Fruit fly (Drosophila melanogaster) whole organism, embryonic: Measurements from ENCODE around the gene mey.
A peak's percentile ranks its signal among the peaks of the same experiment; 100 is the strongest.

Experiments
- ATbp ChIP-seq: fragments of 200-800 bp; sonication (Bioruptor generic); optimal IDR thresholded peaks from 2 replicates; lab custom pipeline; 2017; ENCODE audit warnings: missing biosample characterization, mild to moderate bottlenecking, missing genetic modification characterization, missing genetic modification reagents
- Atf3 ChIP-seq: fragments of 200-800 bp; sonication (Bioruptor generic); optimal IDR thresholded peaks from 3 replicates; lab custom pipeline; 2016; ENCODE audit warnings: missing biosample characterization, missing genetic modification characterization
- Awh ChIP-seq: fragments of 200-800 bp; sonication (Bioruptor generic); IDR thresholded peaks from 2 replicates; pipeline ENCODE4, ENCODE4 v1.3.6; 2022; ENCODE audit warnings: missing biosample characterization, missing genetic modification characterization
- CG12744 ChIP-seq: fragments of 200-800 bp; sonication (Bioruptor generic); optimal IDR thresholded peaks from 2 replicates; lab custom pipeline; 2016; ENCODE audit warnings: missing biosample characterization, missing genetic modification characterization
- CG13424 ChIP-seq: fragments of 200-800 bp; sonication (Bioruptor generic); optimal IDR thresholded peaks from 2 replicates; lab custom pipeline; 2019; ENCODE audit warnings: missing biosample characterization, mild to moderate bottlenecking, missing genetic modification characterization, moderate library complexity
- CG14710 ChIP-seq: fragments of 200-800 bp; sonication (Bioruptor generic); optimal IDR thresholded peaks from 3 replicates; lab custom pipeline; 2019; ENCODE audit warnings: missing biosample characterization, mild to moderate bottlenecking, missing genetic modification characterization, moderate library complexity
- CG14965 ChIP-seq: fragments of 200-800 bp; sonication (Bioruptor generic); optimal IDR thresholded peaks from 2 replicates; lab custom pipeline; 2016; ENCODE audit warnings: missing biosample characterization, missing genetic modification characterization, borderline replicate concordance
- CG1529 ChIP-seq: fragments of 200-800 bp; sonication (Bioruptor generic); optimal IDR thresholded peaks from 3 replicates; lab custom pipeline; 2018; ENCODE audit warnings: missing biosample characterization, missing genetic modification characterization
- CG15601 ChIP-seq: fragments of 200-800 bp; sonication (Bioruptor generic); optimal IDR thresholded peaks from 3 replicates; lab custom pipeline; 2019; ENCODE audit warnings: missing biosample characterization, mild to moderate bottlenecking, missing genetic modification characterization, moderate library complexity
- CG15696 ChIP-seq: fragments of 200-800 bp; sonication (Bioruptor generic); optimal IDR thresholded peaks from 2 replicates; lab custom pipeline; 2019; ENCODE audit warnings: missing biosample characterization, mild to moderate bottlenecking, missing genetic modification characterization, moderate library complexity
- CG1647 ChIP-seq: fragments of 200-800 bp; sonication (Bioruptor generic); optimal IDR thresholded peaks from 3 replicates; lab custom pipeline; 2016; ENCODE audit warnings: missing biosample characterization, missing genetic modification characterization
- CG17568 ChIP-seq: fragments of 200-800 bp; sonication (Bioruptor generic); optimal IDR thresholded peaks from 2 replicates; lab custom pipeline; 2018; ENCODE audit warnings: missing biosample characterization, mild to moderate bottlenecking, missing genetic modification characterization, moderate library complexity
- CG18262 ChIP-seq: fragments of 200-800 bp; optimal IDR thresholded peaks from 3 replicates; lab custom pipeline; 2019; ENCODE audit warnings: missing biosample characterization, mild to moderate bottlenecking, missing genetic modification characterization, moderate library complexity
- CG2678 ChIP-seq: fragments of 200-800 bp; sonication (Bioruptor generic); optimal IDR thresholded peaks from 3 replicates; lab custom pipeline; 2019; ENCODE audit warnings: missing biosample characterization, mild to moderate bottlenecking, missing genetic modification characterization, moderate library complexity
- CG2712 ChIP-seq: fragments of 200-800 bp; optimal IDR thresholded peaks from 3 replicates; lab custom pipeline; 2019; ENCODE audit warnings: missing biosample characterization, mild to moderate bottlenecking, missing genetic modification characterization, moderate library complexity
- CG2875 ChIP-seq: fragments of 200-800 bp; sonication (Bioruptor generic); optimal IDR thresholded peaks from 2 replicates; lab custom pipeline; 2017; ENCODE audit warnings: missing biosample characterization, mild to moderate bottlenecking, missing genetic modification characterization, missing genetic modification reagents
- CG31365 ChIP-seq: fragments of 200-800 bp; sonication (Bioruptor generic); optimal IDR thresholded peaks from 2 replicates; lab custom pipeline; 2018; ENCODE audit warnings: missing biosample characterization, mild to moderate bottlenecking, missing genetic modification characterization
- CG31441 ChIP-seq: fragments of 200-800 bp; sonication (Bioruptor generic); IDR thresholded peaks from 2 replicates; pipeline ENCODE4 v1.3.6; 2022; ENCODE audit warnings: missing biosample characterization, missing genetic modification characterization
- CG33557 ChIP-seq: fragments of 200-800 bp; sonication (Bioruptor generic); optimal IDR thresholded peaks from 2 replicates; lab custom pipeline; 2019; ENCODE audit warnings: missing biosample characterization, mild to moderate bottlenecking, missing genetic modification characterization, moderate library complexity
- CG4707 ChIP-seq: fragments of 200-800 bp; sonication (Bioruptor generic); optimal IDR thresholded peaks from 2 replicates; lab custom pipeline; 2018; ENCODE audit warnings: missing biosample characterization, mild to moderate bottlenecking, missing genetic modification characterization, moderate library complexity
- CG7271 ChIP-seq: fragments of 200-800 bp; sonication (Bioruptor generic); optimal IDR thresholded peaks from 2 replicates; lab custom pipeline; 2018; ENCODE audit warnings: missing biosample characterization, mild to moderate bottlenecking, missing genetic modification characterization, moderate library complexity
- CG8281 ChIP-seq: fragments of 200-800 bp; sonication (Bioruptor generic); optimal IDR thresholded peaks from 2 replicates; lab custom pipeline; 2018; ENCODE audit warnings: missing biosample characterization, mild to moderate bottlenecking, missing genetic modification characterization, moderate library complexity
- CG8290 ChIP-seq, 3 experiments: fragments of 200-800 bp; sonication (Bioruptor generic); optimal IDR thresholded peaks; 2 replicates each; lab custom pipeline; 2016 to 2019; ENCODE audit warnings: missing biosample characterization in 3 of 3, missing genetic modification characterization in 3 of 3, mild to moderate bottlenecking in 2 of 3, moderate library complexity in 1 of 3
- CG8359 ChIP-seq: fragments of 200-800 bp; sonication (Bioruptor generic); optimal IDR thresholded peaks from 2 replicates; lab custom pipeline; 2017; ENCODE audit warnings: missing biosample characterization, mild to moderate bottlenecking, missing genetic modification characterization, borderline replicate concordance
- CG9727 ChIP-seq: fragments of 200-800 bp; sonication (Bioruptor generic); optimal IDR thresholded peaks from 3 replicates; lab custom pipeline; 2017; ENCODE audit warnings: missing biosample characterization, mild to moderate bottlenecking, missing genetic modification characterization
- Dp ChIP-seq: fragments of 200-800 bp; sonication (Bioruptor generic); optimal IDR thresholded peaks from 2 replicates; lab custom pipeline; 2018; ENCODE audit warnings: missing biosample characterization, mild to moderate bottlenecking, missing genetic modification characterization, moderate library complexity
- Hr78 ChIP-seq, 2 experiments: fragments of 200-800 bp in 1 of 2; fragments of >200 bp in 1 of 2; sonication (Bioruptor generic) in 1 of 2; optimal IDR thresholded peaks; 2 replicates each; lab custom pipeline; 2017 to 2019; ENCODE audit warnings: missing biosample characterization in 2 of 2, missing genetic modification characterization in 2 of 2, mild to moderate bottlenecking in 1 of 2, moderate library complexity in 1 of 2
- Jarid2 ChIP-seq: fragments of 200-800 bp; sonication (Bioruptor generic); optimal IDR thresholded peaks from 3 replicates; lab custom pipeline; 2017; ENCODE audit warnings: mild to moderate bottlenecking, missing biosample characterization, missing genetic modification reagents, missing genetic modification characterization
- Mes4 ChIP-seq: fragments of 200-800 bp; sonication (Bioruptor generic); optimal IDR thresholded peaks from 2 replicates; lab custom pipeline; 2016; ENCODE audit warnings: missing biosample characterization, missing genetic modification characterization
- Rfx ChIP-seq: fragments of 200-800 bp; sonication (Bioruptor generic); IDR thresholded peaks from 2 replicates; pipeline ENCODE4 v1.3.6; 2022; ENCODE audit warnings: missing biosample characterization, missing genetic modification characterization
- Sox100B ChIP-seq: fragments of 200-800 bp; sonication (Bioruptor generic); optimal IDR thresholded peaks from 3 replicates; lab custom pipeline; 2018; ENCODE audit warnings: missing biosample characterization, mild to moderate bottlenecking, missing genetic modification characterization
- Sox102F ChIP-seq: fragments of 200-800 bp; sonication (Bioruptor generic); optimal IDR thresholded peaks from 2 replicates; lab custom pipeline; 2018; ENCODE audit warnings: missing biosample characterization, mild to moderate bottlenecking, missing genetic modification characterization, moderate library complexity
- Xrp1 ChIP-seq: fragments of 200-800 bp; sonication (Bioruptor generic); IDR thresholded peaks from 2 replicates; pipeline ENCODE4 v1.3.6; 2022; ENCODE audit warnings: missing biosample characterization, missing genetic modification characterization
- ac ChIP-seq: fragments of 200-800 bp; sonication (Bioruptor generic); optimal IDR thresholded peaks from 3 replicates; lab custom pipeline; 2017; ENCODE audit warnings: missing biosample characterization, mild to moderate bottlenecking, missing genetic modification characterization
- br ChIP-seq: fragments of >200 bp; optimal IDR thresholded peaks from 2 replicates; lab custom pipeline; 2017
- dmrt11E ChIP-seq: fragments of 200-800 bp; sonication (Bioruptor generic); optimal IDR thresholded peaks from 3 replicates; lab custom pipeline; 2018; ENCODE audit warnings: missing biosample characterization, mild to moderate bottlenecking, missing genetic modification characterization, moderate library complexity
- fd96Cb ChIP-seq: fragments of 200-800 bp; sonication (Bioruptor generic); optimal IDR thresholded peaks from 2 replicates; lab custom pipeline; 2018; ENCODE audit warnings: missing biosample characterization, mild to moderate bottlenecking, missing genetic modification characterization, moderate library complexity
- grn ChIP-seq: fragments of 200-800 bp; sonication (Bioruptor generic); optimal IDR thresholded peaks from 3 replicates; lab custom pipeline; 2017; ENCODE audit warnings: missing biosample characterization, missing genetic modification characterization
- knrl ChIP-seq: fragments of 200-800 bp; sonication (Bioruptor generic); IDR thresholded peaks from 3 replicates; pipeline ENCODE4 v1.3.6; 2022; ENCODE audit warnings: missing biosample characterization, missing genetic modification characterization; ENCODE audit not compliant: partially characterized antibody
- odd ChIP-seq: fragments of 200-800 bp; sonication (Bioruptor generic); optimal IDR thresholded peaks from 2 replicates; lab custom pipeline; 2017; ENCODE audit warnings: missing biosample characterization, mild to moderate bottlenecking, missing genetic modification characterization
- org-1 ChIP-seq: fragments of 200-800 bp; sonication (Bioruptor generic); optimal IDR thresholded peaks from 2 replicates; lab custom pipeline; 2017; ENCODE audit warnings: missing biosample characterization, missing genetic modification characterization
- prd ChIP-seq, 3 experiments: fragments of >200 bp in 2 of 3; fragments of 200-800 bp in 1 of 3; sonication (Bioruptor generic) in 1 of 3; optimal IDR thresholded peaks in 2 of 3; IDR thresholded peaks in 1 of 3; 2 replicates in 2 of 3; 3 replicates in 1 of 3; pipeline versions ENCODE4 v1.3.6 to Lab custom; 2017 to 2022; ENCODE audit warnings: missing biosample characterization in 1 of 3, missing genetic modification characterization in 1 of 3
- pzg ChIP-seq: fragments of 200-800 bp; sonication (Bioruptor generic); optimal IDR thresholded peaks from 3 replicates; lab custom pipeline; 2018; ENCODE audit warnings: missing biosample characterization, mild to moderate bottlenecking, missing genetic modification characterization, moderate library complexity
- schlank ChIP-seq: fragments of 200-800 bp; sonication (Bioruptor generic); optimal IDR thresholded peaks from 2 replicates; lab custom pipeline; 2018; ENCODE audit warnings: missing biosample characterization, mild to moderate bottlenecking, missing genetic modification characterization
- tx ChIP-seq: fragments of 200-800 bp; sonication (Bioruptor generic); optimal IDR thresholded peaks from 2 replicates; lab custom pipeline; 2016; ENCODE audit warnings: missing biosample characterization, missing genetic modification characterization
- unpg ChIP-seq: fragments of 200-800 bp; sonication (Bioruptor generic); optimal IDR thresholded peaks from 3 replicates; lab custom pipeline; 2018; ENCODE audit warnings: missing biosample characterization, mild to moderate bottlenecking, missing genetic modification characterization, moderate library complexity
- wek ChIP-seq: fragments of 200-800 bp; sonication (Bioruptor generic); optimal IDR thresholded peaks from 3 replicates; lab custom pipeline; 2018; ENCODE audit warnings: missing biosample characterization, mild to moderate bottlenecking, missing genetic modification characterization, moderate library complexity

mey gene

dm6 chr3R:31548766-31549510 lies 49.9 kb downstream of the mey start:
- TF ChIP-seq CG13424 (tag; lab: Kevin White, UChicago): no peak
- TF ChIP-seq dmrt11E (tag; lab: Kevin White, UChicago): peak; percentile 47
- no peak for TF ChIP-seq knrl (GFP tag; lab: Robert Waterston, UW)
- no peak for TF ChIP-seq Rfx (GFP tag; lab: Robert Waterston, UW)
- TF ChIP-seq CG14965 (GFP tag; lab: Kevin White, UChicago): no peak
- peak; percentile 22 for TF ChIP-seq CG4707
- peak; percentile 8 for TF ChIP-seq CG2712 (tag; lab: Kevin White, UChicago)
- TF ChIP-seq org-1 (GFP tag; lab: Kevin White, UChicago): peak; percentile 9
- peak; percentile 22 for TF ChIP-seq CG31365 (tag; lab: Kevin White, UChicago)
- peak; percentile 40; the same call in 1 of the 2 replicates for TF ChIP-seq Xrp1 (GFP tag; lab: Robert Waterston, UW)
- TF ChIP-seq Sox100B (GFP tag; lab: Kevin White, UChicago): peak; percentile 12
- peak in 1 of 2 experiments; percentile 56 for TF ChIP-seq Hr78 (GFP tag; optimal IDR thresholded peaks at IDR 0.05; lab: Kevin White, UChicago)
- no peak for TF ChIP-seq Dp (GFP tag; lab: Kevin White, UChicago)
- peak; percentile 12 for TF ChIP-seq grn (GFP tag; lab: Kevin White, UChicago)
- no peak for TF ChIP-seq CG12744
- peak; percentile 29 for TF ChIP-seq CG2678 (tag; lab: Kevin White, UChicago)
- peak; percentile 1 for TF ChIP-seq unpg (GFP tag; lab: Kevin White, UChicago)
- TF ChIP-seq CG17568 (GFP tag; lab: Kevin White, UChicago): peak; percentile 10
- TF ChIP-seq CG15601 (tag; lab: Kevin White, UChicago): peak; percentile 53
- TF ChIP-seq CG8359 (GFP tag; lab: Kevin White, UChicago): no peak
- TF ChIP-seq CG2875 (GFP tag; lab: Kevin White, UChicago): peak; percentile 29
- TF ChIP-seq ac (GFP tag; lab: Kevin White, UChicago): peak; percentile 59
- TF ChIP-seq Jarid2: peak; percentile 9
- TF ChIP-seq CG1647 (GFP tag; lab: Kevin White, UChicago): no peak
- no peak for TF ChIP-seq tx
- no peak for TF ChIP-seq CG8290 (GFP tag; optimal IDR thresholded peaks at IDR 0.05; lab: Kevin White, UChicago)
- no peak for TF ChIP-seq CG8290 (tag; optimal IDR thresholded peaks at IDR 0.05; lab: Kevin White, UChicago)
- peak; percentile 24 for TF ChIP-seq CG1529 (GFP tag; lab: Kevin White, UChicago)
- peak; percentile 63 for TF ChIP-seq CG15696 (tag; lab: Kevin White, UChicago)
- peak; percentile 27 for TF ChIP-seq CG9727 (GFP tag; lab: Kevin White, UChicago)
- peak; percentile 30 for TF ChIP-seq CG18262 (tag; lab: Kevin White, UChicago)
- no peak for TF ChIP-seq Atf3 (GFP tag; lab: Kevin White, UChicago)
- no peak for TF ChIP-seq fd96Cb
- TF ChIP-seq ATbp (GFP tag; lab: Kevin White, UChicago): peak; percentile 40
- peak; percentile 16 for TF ChIP-seq CG7271 (tag; lab: Kevin White, UChicago)
- TF ChIP-seq Sox102F (GFP tag; lab: Kevin White, UChicago): peak; percentile 6
- TF ChIP-seq prd (optimal IDR thresholded peaks at IDR 0.05; lab: Kevin White, UChicago): no peak
- no peak for TF ChIP-seq prd (GFP tag; IDR thresholded peaks at IDR 0.05; lab: Robert Waterston, UW)
- peak; percentile 19; the same call in 1 of the 2 replicates for TF ChIP-seq CG31441
- TF ChIP-seq Mes4 (GFP tag; lab: Kevin White, UChicago): peak; percentile 16
- TF ChIP-seq br (lab: Kevin White, UChicago): no peak
- TF ChIP-seq pzg (GFP tag; lab: Kevin White, UChicago): no peak
- no peak for TF ChIP-seq schlank (tag; lab: Kevin White, UChicago)
- peak; percentile 26; the same call in 1 of the 2 replicates for TF ChIP-seq Awh (GFP tag; lab: Robert Waterston, UW)
- peak; percentile 24 for TF ChIP-seq odd (GFP tag; lab: Kevin White, UChicago)
- peak; percentile 31 for TF ChIP-seq CG14710 (tag; lab: Kevin White, UChicago)
- TF ChIP-seq wek: peak; percentile 16
- TF ChIP-seq CG8281 (tag; lab: Kevin White, UChicago): peak; percentile 95
- TF ChIP-seq CG33557: peak; percentile 58
